Worm (Caenorhabditis elegans) whole organism, L4/young adult: ENCODE measurements around the gene C01G12.9.

Source experiments
- W03F9.2 ChIP-seq: fragments of 150-350 bp; optimal IDR thresholded peaks from 2 replicates; lab custom pipeline; 2014; ENCODE audit warnings: missing biosample characterization, missing genetic modification characterization
- dao-5 ChIP-seq: sonication (generic microtip); optimal IDR thresholded peaks from 2 replicates; lab custom pipeline; 2016; ENCODE audit warnings: missing genotype, missing genetic modification characterization, moderate library complexity, missing compliant biosample characterization
- him-1 ChIP-seq: sonication (generic microtip); optimal IDR thresholded peaks from 2 replicates; lab custom pipeline; 2016; ENCODE audit warnings: missing genotype, missing genetic modification reagents, missing genetic modification characterization, missing compliant biosample characterization

ce11 chrII:14582206-14582605 lies 3.4 kb downstream of the C01G12.9 start, which contains the start of gene C01G12.3:
- TF ChIP-seq him-1 (tag; lab: Kevin White, UChicago) (no peak), W03F9.2 (tag; lab: Kevin White, UChicago) (no peak), dao-5 (tag; lab: Kevin White, UChicago) (no peak)
